Fruit fly (Drosophila melanogaster) whole organism, wandering third instar larva: ENCODE data around the gene Rpp20.

Experiments
- HLH106 ChIP-seq: fragments of 200-800 bp; optimal IDR thresholded peaks from 3 replicates; lab custom pipeline; 2019; ENCODE audit warnings: missing biosample characterization, mild to moderate bottlenecking, missing genetic modification characterization, moderate library complexity
- Hr83 ChIP-seq: fragments of 200-300 bp; sonication (Bioruptor generic); optimal IDR thresholded peaks from 2 replicates; lab custom pipeline; 2016; ENCODE audit warnings: missing biosample characterization, mild to moderate bottlenecking, missing genetic modification characterization, moderate library complexity; ENCODE audit not compliant: poor library complexity, severe bottlenecking
- OdsH ChIP-seq: fragments of 200-800 bp; sonication (Bioruptor generic); optimal IDR thresholded peaks from 2 replicates; lab custom pipeline; 2016; ENCODE audit warnings: missing biosample characterization, mild to moderate bottlenecking, missing genetic modification characterization
- br ChIP-seq: fragments of 200-800 bp; sonication (Bioruptor generic); optimal IDR thresholded peaks from 2 replicates; lab custom pipeline; 2016; ENCODE audit warnings: missing biosample characterization, missing genetic modification characterization
- ey ChIP-seq: fragments of 200-800 bp; sonication (Bioruptor generic); optimal IDR thresholded peaks from 2 replicates; lab custom pipeline; 2016; ENCODE audit warnings: missing biosample characterization, missing genetic modification characterization
- usp ChIP-seq: fragments of >200 bp; optimal IDR thresholded peaks from 2 replicates; lab custom pipeline; 2017; ENCODE audit warnings: missing biosample characterization, missing genetic modification characterization

dm6 chrX:19775055-19775645 is 30.9 kb downstream of the Rpp20 start:
- TF ChIP-seq br (no peak), ey (GFP tag; lab: Kevin White, UChicago) (no peak), usp (GFP tag; lab: Kevin White, UChicago) (no peak), HLH106 (tag; lab: Kevin White, UChicago) (no peak), OdsH (GFP tag; lab: Kevin White, UChicago) (no peak), Hr83 (GFP tag; lab: Kevin White, UChicago) (no peak)
